Fruit fly (Drosophila melanogaster): ENCODE data around the gene CG6696.

CG6696 gene

dm6 chrX:18644890-18645289 is 17.1 kb downstream of the CG6696 start (continued):
- TF ChIP-seq CG15479 (GFP tag; optimal IDR thresholded peaks at IDR 0.05) (no peak), bigmax (GFP tag; optimal IDR thresholded peaks at IDR 0.05) (no peak), row (GFP tag; IDR thresholded peaks at IDR 0.05) (peak; percentile 87), pho (GFP tag; optimal IDR thresholded peaks at IDR 0.05) (peak; percentile 71), tin (GFP tag; optimal IDR thresholded peaks at IDR 0.05) (peak; percentile 80), tio (GFP tag; optimal IDR thresholded peaks at IDR 0.05) (peak; percentile 58), hth (optimal IDR thresholded peaks at IDR 0.05) (no peak), Hmx (GFP tag; optimal IDR thresholded peaks at IDR 0.05) (peak; percentile 52), mirr (GFP tag; optimal IDR thresholded peaks at IDR 0.05) (peak; percentile 31), Asciz (GFP tag; optimal IDR thresholded peaks at IDR 0.05) (peak; percentile 79), nom (GFP tag; optimal IDR thresholded peaks at IDR 0.05) (peak; percentile 31), gsb (GFP tag; IDR thresholded peaks at IDR 0.05) (peak; percentile 61), hkb (optimal IDR thresholded peaks at IDR 0.05) (no peak), hkb (GFP tag; IDR thresholded peaks at IDR 0.05) (peak; percentile 82), CG18619 (GFP tag; optimal IDR thresholded peaks at IDR 0.05) (peak; percentile 72), onecut (GFP tag; IDR thresholded peaks at IDR 0.05) (peak; percentile 67), CG4424 (GFP tag; optimal IDR thresholded peaks at IDR 0.05) (peak; percentile 79), abd-A (tag; optimal IDR thresholded peaks at IDR 0.05) (no peak), CG15696 (tag; optimal IDR thresholded peaks at IDR 0.05) (peak; percentile 71), CG10979 (tag; optimal IDR thresholded peaks at IDR 0.05) (peak; percentile 82), Poxn (GFP tag; IDR thresholded peaks at IDR 0.05) (0 out of 2 replicates have a peak, but pooled peaks have one; percentile 48), Myb (GFP tag; optimal IDR thresholded peaks at IDR 0.05) (peak; percentile 48), Dll (GFP tag; IDR thresholded peaks at IDR 0.05; ENCODE audit: partially characterized antibody) (no peak), CG8944 (GFP tag; optimal IDR thresholded peaks at IDR 0.05) (peak; percentile 61), Eip74EF (GFP tag; optimal IDR thresholded peaks at IDR 0.05) (peak in 1 of 2 experiments; percentile 25), Oli (tag; optimal IDR thresholded peaks at IDR 0.05) (peak; percentile 90), dmrt99B (tag; optimal IDR thresholded peaks at IDR 0.05) (peak; percentile 83), dati (GFP tag; IDR thresholded peaks at IDR 0.05) (no peak), Fer3 (tag; optimal IDR thresholded peaks at IDR 0.05) (peak; percentile 88), sisA (GFP tag; IDR thresholded peaks at IDR 0.05) (peak; percentile 83), eve (GFP tag; optimal IDR thresholded peaks at IDR 0.05) (no peak), CG4617 (GFP tag; optimal IDR thresholded peaks at IDR 0.05; ENCODE audit: borderline replicate concordance) (peak; percentile 39), CG16863 (GFP tag; optimal IDR thresholded peaks at IDR 0.05) (peak; percentile 75), CG1529 (GFP tag; optimal IDR thresholded peaks at IDR 0.05) (peak; percentile 67), CG13424 (tag; optimal IDR thresholded peaks at IDR 0.05) (peak; percentile 90), toy (GFP tag; IDR thresholded peaks at IDR 0.05) (0 out of 2 replicates have a peak, but pooled peaks have one; percentile 34), nerfin-1 (tag; optimal IDR thresholded peaks at IDR 0.05) (peak; percentile 81), sima (GFP tag; optimal IDR thresholded peaks at IDR 0.05) (no peak), Gsc (GFP tag; IDR thresholded peaks at IDR 0.05) (no peak), ERR (GFP tag; optimal IDR thresholded peaks at IDR 0.05) (peak; percentile 54), maf-S (GFP tag; optimal IDR thresholded peaks at IDR 0.05) (peak; percentile 66), Jarid2 (GFP tag; optimal IDR thresholded peaks at IDR 0.05) (no peak), CG14050 (GFP tag; IDR thresholded peaks at IDR 0.05) (peak; percentile 57; the same call in 2 of the 3 replicates), cas (GFP tag; IDR thresholded peaks at IDR 0.05) (no peak), CG10959 (GFP tag; IDR thresholded peaks at IDR 0.05) (peak; percentile 62), CG11696 (GFP tag; IDR thresholded peaks at IDR 0.05) (0 out of 2 replicates have a peak, but pooled peaks have one; percentile 16), dpn (GFP tag; optimal IDR thresholded peaks at IDR 0.05) (peak; percentile 69 to 79), Hmr (GFP tag; optimal IDR thresholded peaks at IDR 0.05) (peak; percentile 83), sug (tag; optimal IDR thresholded peaks at IDR 0.05) (peak; percentile 75), CG6175 (GFP tag; IDR thresholded peaks at IDR 0.05) (no peak), Neu2 (GFP tag; optimal IDR thresholded peaks at IDR 0.05; ENCODE audit: borderline replicate concordance) (no peak)

Measured in whole organism, embryonic.